Worm (Caenorhabditis elegans): ENCODE data around the gene ntl-3.

Gene ntl-3

ce11 chrIII:11834783-11835182, 11.5 kb downstream of the ntl-3 start (continued):
- TF ChIP-seq nhr-80 (tag; optimal IDR thresholded peaks at IDR 0.05) (peak; percentile 30), chd-7 (tag; optimal IDR thresholded peaks at IDR 0.05) (no peak), hmg-1.2 (GFP tag; IDR thresholded peaks at IDR 0.05) (peak; percentile 76; the same call in 1 of the 2 replicates), atf-7 (tag; optimal IDR thresholded peaks at IDR 0.05) (no peak), lin-40 (tag; optimal IDR thresholded peaks at IDR 0.05) (peak; percentile 7)

- TF ChIP-seq ztf-26 (tag; optimal IDR thresholded peaks at IDR 0.05) (no peak), Y53G8AR.9 (GFP tag; conservative IDR thresholded peaks at IDR 0.05) (no peak), madf-8 (GFP tag; conservative IDR thresholded peaks at IDR 0.05) (no peak), aptf-2 (GFP tag; conservative IDR thresholded peaks at IDR 0.05) (no peak), K12H6.12 (tag; optimal IDR thresholded peaks at IDR 0.05) (peak; percentile 37), mel-28 (tag; optimal IDR thresholded peaks at IDR 0.05; ENCODE audit: borderline replicate concordance) (no peak), atf-7 (tag; optimal IDR thresholded peaks at IDR 0.05) (peak; percentile 63), B0261.1 (tag; optimal IDR thresholded peaks at IDR 0.05) (no peak), hmg-20 (GFP tag; IDR thresholded peaks at IDR 0.05) (0 out of 2 replicates have a peak, but pooled peaks have one; percentile 23), egrh-3 (GFP tag; IDR thresholded peaks at IDR 0.05) (no peak), lir-1 (GFP tag; conservative IDR thresholded peaks at IDR 0.05) (no peak), F33H1.4 (GFP tag; IDR thresholded peaks at IDR 0.05) (no peak), F39B2.1 (GFP tag; IDR thresholded peaks at IDR 0.05) (no peak), nfya-2 (GFP tag; IDR thresholded peaks at IDR 0.05) (no peak), pha-4 (tag; optimal IDR thresholded peaks at IDR 0.05) (no peak), tbp1 (GFP tag; optimal IDR thresholded peaks at IDR 0.05) (peak; percentile 6), nfyb-1 (GFP tag; IDR thresholded peaks at IDR 0.05) (peak; percentile 38; the same call in 1 of the 2 replicates), Y56A3A.18 (GFP tag; IDR thresholded peaks at IDR 0.05) (no peak), ceh-91 (GFP tag; IDR thresholded peaks at IDR 0.05) (no peak), ztf-18 (tag; optimal IDR thresholded peaks at IDR 0.05) (no peak), mxl-1 (tag; optimal IDR thresholded peaks at IDR 0.05) (no peak), unc-62 (GFP tag; optimal IDR thresholded peaks at IDR 0.05) (no peak), F49E8.2 (tag; optimal IDR thresholded peaks at IDR 0.05; ENCODE audit: insufficient read depth) (no peak), attf-6 (GFP tag; IDR thresholded peaks at IDR 0.05) (no peak), ceh-100 (GFP tag; IDR thresholded peaks at IDR 0.05) (peak; percentile 54), nhr-120 (GFP tag; IDR thresholded peaks at IDR 0.05) (no peak), rcor-1 (GFP tag; IDR thresholded peaks at IDR 0.05) (no peak), Y95B8A.8 (GFP tag; IDR thresholded peaks at IDR 0.05) (0 out of 2 replicates have a peak, but pooled peaks have one; percentile 35), tbx-9 (tag; optimal IDR thresholded peaks at IDR 0.05; ENCODE audit: borderline replicate concordance) (no peak), snpc-1.1 (tag; optimal IDR thresholded peaks at IDR 0.05; ENCODE audit: insufficient read depth) (no peak), ccch-3 (GFP tag; optimal IDR thresholded peaks at IDR 0.05) (no peak), gei-17 (GFP tag; optimal IDR thresholded peaks at IDR 0.05) (no peak), aptf-3 (GFP tag; IDR thresholded peaks at IDR 0.05) (no peak), rec-8 (tag; optimal IDR thresholded peaks at IDR 0.05) (no peak), T07F8.4 (tag; optimal IDR thresholded peaks at IDR 0.05) (no peak), dpff-1 (tag; optimal IDR thresholded peaks at IDR 0.05) (no peak), T26A5.8 (tag; optimal IDR thresholded peaks at IDR 0.05) (no peak), athp-1 (tag; optimal IDR thresholded peaks at IDR 0.05) (no peak), let-526 (GFP tag; IDR thresholded peaks at IDR 0.05) (no peak), zfh-2 (GFP tag; conservative IDR thresholded peaks at IDR 0.05) (no peak), F37B4.10 (GFP tag; IDR thresholded peaks at IDR 0.05) (no peak), cebp-1 (GFP tag; IDR thresholded peaks at IDR 0.05) (0 out of 2 replicates have a peak, but pooled peaks have one; percentile 31), cebp-1 (tag; optimal IDR thresholded peaks at IDR 0.05) (peak; percentile 81), ztf-28 (GFP tag; IDR thresholded peaks at IDR 0.05) (no peak)
These were observed 12.1 kb downstream of the ntl-3 start for ce11 chrIII:11834168-11834567.

All from whole organism, young adult.